Worm (Caenorhabditis elegans) whole organism, L3 larva: ENCODE measurements around the gene C01B10.44.

ENCODE experiments used
- R02D3.7 ChIP-seq: fragments of 150-350 bp; optimal IDR thresholded peaks from 2 replicates; lab custom pipeline; 2014; ENCODE audit warnings: missing biosample characterization, missing genetic modification characterization
- ZK546.5 ChIP-seq: sonication (generic microtip); optimal IDR thresholded peaks from 2 replicates; lab custom pipeline; 2017; ENCODE audit warnings: missing biosample characterization, missing genetic modification characterization
- aly-2 ChIP-seq: fragments of 150-350 bp; optimal IDR thresholded peaks from 2 replicates; lab custom pipeline; 2014; ENCODE audit warnings: missing biosample characterization, missing genetic modification characterization
- ama-1 ChIP-seq: fragments of 150-350 bp; optimal IDR thresholded peaks from 2 replicates; lab custom pipeline; 2018
- ceh-16 ChIP-seq: sonication (generic microtip); optimal IDR thresholded peaks from 2 replicates; lab custom pipeline; 2017; ENCODE audit warnings: missing biosample characterization, missing genetic modification characterization
- ceh-28 ChIP-seq: fragments of 150-350 bp; optimal IDR thresholded peaks from 2 replicates; lab custom pipeline; 2014; ENCODE audit warnings: missing biosample characterization, missing genetic modification reagents, missing genetic modification characterization
- ceh-82 ChIP-seq: fragments of 150-350 bp; optimal IDR thresholded peaks from 2 replicates; lab custom pipeline; 2014; ENCODE audit warnings: missing biosample characterization, missing genetic modification characterization
- ceh-9 ChIP-seq: sonication (generic microtip); optimal IDR thresholded peaks from 2 replicates; lab custom pipeline; 2018; ENCODE audit warnings: missing biosample characterization, missing genetic modification characterization
- daf-12 ChIP-seq: fragments of 150-350 bp; optimal IDR thresholded peaks from 2 replicates; lab custom pipeline; 2014; ENCODE audit warnings: missing biosample characterization, missing genetic modification reagents, missing genetic modification characterization
- egl-27 ChIP-seq: sonication (generic microtip); optimal IDR thresholded peaks from 4 replicates; lab custom pipeline; 2017; ENCODE audit warnings: missing biosample characterization, missing genetic modification reagents, missing genetic modification characterization
- egl-5 ChIP-seq: fragments of 150-350 bp; optimal IDR thresholded peaks from 2 replicates; lab custom pipeline; 2017; ENCODE audit warnings: missing biosample characterization, missing genetic modification reagents, missing genetic modification characterization, inconsistent platforms
- elt-1 ChIP-seq: fragments of 150-350 bp; optimal IDR thresholded peaks from 2 replicates; lab custom pipeline; 2014; ENCODE audit warnings: missing biosample characterization, missing genetic modification characterization
- elt-2 ChIP-seq: sonication (generic microtip); optimal IDR thresholded peaks from 2 replicates; lab custom pipeline; 2016; ENCODE audit warnings: missing genetic modification reagents, mild to moderate bottlenecking, missing genetic modification characterization, missing compliant biosample characterization
- elt-3 ChIP-seq, 3 experiments: fragments of 150-350 bp in 1 of 3; sonication (generic microtip) in 2 of 3; optimal IDR thresholded peaks; 2 replicates in 2 of 3; 4 replicates in 1 of 3; lab custom pipeline; 2014 to 2017; ENCODE audit warnings: missing biosample characterization in 3 of 3, missing genetic modification characterization in 3 of 3
- fkh-2 ChIP-seq: fragments of 150-350 bp; optimal IDR thresholded peaks from 2 replicates; lab custom pipeline; 2014; ENCODE audit warnings: missing biosample characterization, missing genetic modification reagents, missing genetic modification characterization
- fos-1 ChIP-seq: fragments of 150-350 bp; optimal IDR thresholded peaks from 2 replicates; lab custom pipeline; 2014; ENCODE audit warnings: missing biosample characterization, missing genetic modification characterization
- hmg-11 ChIP-seq: sonication (generic microtip); optimal IDR thresholded peaks from 2 replicates; lab custom pipeline; 2016; ENCODE audit warnings: missing genetic modification characterization, missing compliant biosample characterization
- jun-1 ChIP-seq: fragments of 150-350 bp; optimal IDR thresholded peaks from 2 replicates; lab custom pipeline; 2014; ENCODE audit warnings: missing biosample characterization, missing genetic modification reagents, missing genetic modification characterization
- lin-15B ChIP-seq: fragments of 150-350 bp; optimal IDR thresholded peaks from 2 replicates; lab custom pipeline; 2014; ENCODE audit warnings: missing biosample characterization, missing genetic modification characterization
- lin-39 ChIP-seq: fragments of 150-350 bp; optimal IDR thresholded peaks from 2 replicates; lab custom pipeline; 2018; ENCODE audit warnings: missing biosample characterization, missing genetic modification reagents, missing genetic modification characterization
- lsy-12 ChIP-seq: sonication (generic microtip); optimal IDR thresholded peaks from 2 replicates; lab custom pipeline; 2016; ENCODE audit warnings: mild to moderate bottlenecking, missing genetic modification characterization, missing compliant biosample characterization
- mdl-1 ChIP-seq: fragments of 150-350 bp; optimal IDR thresholded peaks from 2 replicates; lab custom pipeline; 2014; ENCODE audit warnings: missing biosample characterization, missing genetic modification characterization
- mml-1 ChIP-seq: fragments of 150-350 bp; sonication (generic microtip); optimal IDR thresholded peaks from 3 replicates; lab custom pipeline; 2014; ENCODE audit warnings: missing biosample characterization, missing genetic modification characterization
- nfya-1 ChIP-seq: sonication (generic microtip); optimal IDR thresholded peaks from 2 replicates; lab custom pipeline; 2017; ENCODE audit warnings: missing genetic modification characterization, mild to moderate bottlenecking, missing compliant biosample characterization, antibody characterized with exemption, moderate library complexity; ENCODE audit not compliant: insufficient read depth
- nhr-11 ChIP-seq: fragments of 150-350 bp; optimal IDR thresholded peaks from 2 replicates; lab custom pipeline; 2014; ENCODE audit warnings: missing biosample characterization, missing genetic modification characterization
- nhr-12 ChIP-seq: fragments of 150-350 bp; optimal IDR thresholded peaks from 2 replicates; lab custom pipeline; 2014; ENCODE audit warnings: missing biosample characterization, missing genetic modification characterization
- nhr-23 ChIP-seq: fragments of 150-350 bp; optimal IDR thresholded peaks from 2 replicates; lab custom pipeline; 2014; ENCODE audit warnings: missing biosample characterization, missing genetic modification reagents, missing genetic modification characterization
- nhr-237 ChIP-seq: fragments of 150-350 bp; optimal IDR thresholded peaks from 2 replicates; lab custom pipeline; 2014; ENCODE audit warnings: missing biosample characterization, missing genetic modification characterization
- nhr-25 ChIP-seq: sonication (generic microtip); optimal IDR thresholded peaks from 2 replicates; lab custom pipeline; 2017; ENCODE audit warnings: missing biosample characterization, missing genetic modification characterization
- nhr-28 ChIP-seq: fragments of 150-350 bp; optimal IDR thresholded peaks from 2 replicates; lab custom pipeline; 2014; ENCODE audit warnings: missing biosample characterization, missing genetic modification characterization
- nhr-43 ChIP-seq: sonication (generic microtip); optimal IDR thresholded peaks from 2 replicates; lab custom pipeline; 2016; ENCODE audit warnings: mild to moderate bottlenecking, missing genetic modification characterization, missing compliant biosample characterization; ENCODE audit not compliant: poor library complexity, severe bottlenecking
- nhr-67 ChIP-seq: fragments of 150-350 bp; optimal IDR thresholded peaks from 2 replicates; lab custom pipeline; 2014; ENCODE audit warnings: missing biosample characterization, missing genetic modification characterization
- nhr-76 ChIP-seq: fragments of 150-350 bp; sonication (generic microtip); optimal IDR thresholded peaks from 5 replicates; lab custom pipeline; 2014; ENCODE audit warnings: missing biosample characterization, missing genetic modification characterization
- nhr-77 ChIP-seq: fragments of 150-350 bp; optimal IDR thresholded peaks from 2 replicates; lab custom pipeline; 2014; ENCODE audit warnings: missing biosample characterization, missing genetic modification characterization
- pha-4 ChIP-seq: fragments of 150-350 bp; optimal IDR thresholded peaks from 2 replicates; lab custom pipeline; 2014; ENCODE audit warnings: missing biosample characterization, missing genetic modification reagents, missing genetic modification characterization
- pqm-1 ChIP-seq: fragments of 150-350 bp; optimal IDR thresholded peaks from 2 replicates; lab custom pipeline; 2017; ENCODE audit warnings: missing biosample characterization, missing genetic modification characterization, inconsistent platforms
- sea-2 ChIP-seq: fragments of 150-350 bp; sonication (generic microtip); optimal IDR thresholded peaks from 4 replicates; lab custom pipeline; 2014; ENCODE audit warnings: missing biosample characterization, missing genetic modification reagents, missing genetic modification characterization
- skn-1 ChIP-seq: fragments of 150-350 bp; optimal IDR thresholded peaks from 2 replicates; lab custom pipeline; 2014; ENCODE audit warnings: missing biosample characterization, missing genetic modification characterization
- snpc-4 ChIP-seq: fragments of 150-350 bp; optimal IDR thresholded peaks from 2 replicates; lab custom pipeline; 2014; ENCODE audit warnings: missing biosample characterization, missing genetic modification characterization
- tbx-2 ChIP-seq: sonication (generic microtip); optimal IDR thresholded peaks from 2 replicates; lab custom pipeline; 2016; ENCODE audit warnings: mild to moderate bottlenecking, missing genetic modification characterization, missing compliant biosample characterization
- unc-39 ChIP-seq: sonication (generic microtip); optimal IDR thresholded peaks from 4 replicates; lab custom pipeline; 2017; ENCODE audit warnings: missing biosample characterization, missing genetic modification characterization
- unc-62 ChIP-seq: fragments of 150-350 bp; sonication (generic microtip); optimal IDR thresholded peaks from 4 replicates; lab custom pipeline; 2014; ENCODE audit warnings: missing biosample characterization, missing genetic modification reagents, missing genetic modification characterization
- zag-1 ChIP-seq: fragments of 150-350 bp; optimal IDR thresholded peaks from 2 replicates; lab custom pipeline; 2014; ENCODE audit warnings: missing biosample characterization, missing genetic modification characterization
- ztf-11 ChIP-seq: fragments of 150-350 bp; optimal IDR thresholded peaks from 2 replicates; lab custom pipeline; 2014; ENCODE audit warnings: missing biosample characterization, missing genetic modification characterization
- ztf-4 ChIP-seq: fragments of 150-350 bp; optimal IDR thresholded peaks from 2 replicates; lab custom pipeline; 2014; ENCODE audit warnings: missing biosample characterization, missing genetic modification characterization

The C01B10.44 gene

DNA sequence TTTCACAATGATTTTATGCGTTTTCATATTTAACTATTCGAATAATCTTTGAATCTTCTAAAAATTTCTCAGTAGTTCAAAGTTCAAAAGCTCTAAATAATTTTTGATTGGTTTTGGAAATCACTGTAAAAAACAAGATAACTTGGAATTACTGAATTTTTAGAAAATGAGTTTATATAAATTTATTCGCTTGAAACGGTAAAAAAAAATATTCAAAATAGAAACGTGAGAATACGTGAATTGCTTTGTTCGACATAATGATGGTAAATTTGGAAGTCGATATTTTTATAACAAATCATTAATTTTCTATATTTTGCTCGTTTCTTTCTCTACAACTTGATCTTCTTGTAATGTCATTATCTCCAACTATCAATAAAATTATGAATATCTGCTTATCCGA is at the start of gene C01B10.44:
Gene C01B10.44 (plus strand): TSS at position 301 of the 400 bp plus-strand sequence.
- no peak for TF ChIP-seq elt-1 (tag; lab: Kevin White, UChicago)
- TF ChIP-seq unc-39 (tag; lab: Kevin White, UChicago), result no peak

DNA sequence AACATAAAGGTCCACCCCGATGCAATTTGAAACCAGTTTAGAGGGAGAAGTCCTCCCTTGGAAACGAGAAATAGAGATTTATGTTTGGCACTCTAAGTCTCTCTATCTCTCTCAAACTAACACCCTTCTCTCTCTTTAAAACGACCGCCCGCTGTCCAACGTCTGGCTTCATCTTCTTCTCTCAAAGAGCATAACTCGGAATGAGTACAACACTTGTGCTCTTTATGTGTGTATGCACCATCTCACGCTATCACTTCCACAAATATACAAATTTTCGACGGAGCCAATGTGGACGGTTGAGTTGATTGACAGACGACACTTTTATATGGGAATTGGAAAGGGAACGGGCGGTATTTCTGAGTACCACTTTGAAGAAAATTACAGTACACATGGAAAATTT is 49.1 kb upstream of the C01B10.44 start:
- TF ChIP-seq nhr-12 (no peak), hmg-11 (tag; lab: Kevin White, UChicago) (peak; percentile 26), snpc-4 (tag; lab: Kevin White, UChicago) (no peak), pqm-1 (tag; lab: Kevin White, UChicago) (peak; percentile 38), lin-39 (peak; percentile 8), elt-2 (peak; percentile 44), tbx-2 (tag; lab: Kevin White, UChicago) (no peak), egl-5 (tag; lab: Kevin White, UChicago) (no peak), elt-1 (tag; lab: Kevin White, UChicago) (no peak), nfya-1 (tag; lab: Kevin White, UChicago) (peak; percentile 0)
- TF ChIP-seq, all 47 proteins: peak for 5

DNA sequence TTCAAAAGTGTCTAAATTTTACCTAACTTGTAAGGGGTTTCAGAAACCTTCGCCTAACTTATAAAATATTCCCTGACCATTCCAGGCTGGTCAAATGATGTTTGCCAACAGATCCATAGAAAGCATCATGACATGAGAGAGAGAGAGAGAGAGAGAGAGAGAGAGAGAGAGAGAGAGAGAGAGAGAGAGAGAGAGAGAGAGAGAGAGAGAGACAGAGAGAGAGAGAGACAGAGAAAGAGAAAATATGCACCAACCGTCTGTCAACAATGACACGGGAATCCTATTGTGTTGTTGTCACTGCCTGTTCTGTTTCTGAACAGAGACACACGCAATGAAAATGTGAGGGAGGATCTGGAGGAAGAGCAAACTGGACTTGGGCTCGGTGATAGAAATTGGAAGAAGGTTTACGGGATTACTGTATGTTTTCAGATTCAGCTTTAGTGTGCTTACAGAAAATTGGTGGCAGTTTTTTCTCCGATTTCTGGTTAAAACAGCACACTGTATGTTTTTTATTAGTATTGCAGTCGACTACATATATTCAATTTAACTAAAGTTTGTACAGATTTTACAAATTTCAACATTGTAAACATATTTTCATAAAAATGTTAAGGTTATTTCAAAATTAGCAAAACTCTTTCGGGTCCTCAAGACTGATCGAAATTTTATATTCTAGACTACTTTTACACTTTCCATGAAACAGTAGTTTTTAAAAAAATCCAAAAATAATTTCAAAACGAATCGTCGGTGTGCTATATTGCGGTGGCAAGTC is 47.3 kb upstream of the C01B10.44 start:
- TF ChIP-seq mml-1 (tag; lab: Kevin White, UChicago), result no peak
- peak; percentile 74 for TF ChIP-seq pha-4 (tag; lab: Kevin White, UChicago)
- TF ChIP-seq skn-1 (tag; lab: Kevin White, UChicago), result no peak

DNA sequence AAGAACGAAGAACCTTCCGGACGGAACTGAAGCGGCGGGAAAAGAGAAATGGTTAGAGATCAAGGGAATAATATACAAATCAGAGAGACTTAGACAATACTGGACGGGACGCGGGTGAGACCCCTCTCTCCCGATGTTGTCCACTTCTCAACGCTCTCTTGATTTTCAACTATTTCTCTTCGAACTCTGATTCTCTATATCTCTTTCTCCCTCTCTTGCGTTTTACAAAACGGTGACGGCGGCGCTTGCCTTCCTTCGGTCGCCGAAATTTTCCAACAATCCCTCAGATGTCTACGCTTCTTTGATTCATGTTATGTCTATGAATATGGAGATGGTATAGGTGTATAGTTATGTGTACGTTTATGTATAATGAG is 46.8 kb upstream of the C01B10.44 start:
- TF ChIP-seq ztf-4 (tag; lab: Kevin White, UChicago), result no peak
- TF ChIP-seq sea-2 (GFP tag; lab: Kevin White, UChicago), result no peak
- no peak for TF ChIP-seq nhr-12
- no peak for TF ChIP-seq nhr-76
- TF ChIP-seq pha-4 (tag; lab: Kevin White, UChicago), result peak; percentile 80
- no peak for TF ChIP-seq ceh-9 (tag; lab: Kevin White, UChicago)
- no peak for TF ChIP-seq daf-12 (tag; lab: Kevin White, UChicago)
- TF ChIP-seq lin-15B (tag; lab: Kevin White, UChicago), result peak; percentile 30
- no peak for TF ChIP-seq egl-5 (tag; lab: Kevin White, UChicago)
- no peak for TF ChIP-seq egl-27 (tag; lab: Kevin White, UChicago)
- no peak for TF ChIP-seq fos-1 (tag; lab: Kevin White, UChicago)
- no peak for TF ChIP-seq tbx-2 (tag; lab: Kevin White, UChicago)
- peak; percentile 58 for TF ChIP-seq hmg-11 (tag; lab: Kevin White, UChicago)
- TF ChIP-seq elt-1 (tag; lab: Kevin White, UChicago), result no peak
- TF ChIP-seq mdl-1 (tag; lab: Kevin White, UChicago), result no peak
- TF ChIP-seq ZK546.5 (tag; lab: Kevin White, UChicago), result no peak
- TF ChIP-seq nhr-77, result no peak
- TF ChIP-seq R02D3.7 (tag; lab: Kevin White, UChicago), result peak; percentile 12
- TF ChIP-seq nhr-67, result no peak
- no peak for TF ChIP-seq unc-62 (GFP tag; lab: Kevin White, UChicago)
- TF ChIP-seq jun-1, result peak; percentile 17
- TF ChIP-seq nhr-43 (tag; lab: Kevin White, UChicago), result peak; percentile 43
- TF ChIP-seq unc-39 (tag; lab: Kevin White, UChicago), result no peak
- TF ChIP-seq nhr-23 (tag; lab: Kevin White, UChicago), result peak; percentile 76
- no peak for TF ChIP-seq skn-1 (tag; lab: Kevin White, UChicago)
- no peak for TF ChIP-seq nhr-237 (tag; lab: Kevin White, UChicago)
- TF ChIP-seq nhr-28 (tag; lab: Kevin White, UChicago), result no peak
- TF ChIP-seq ceh-28 (tag; lab: Kevin White, UChicago), result peak; percentile 3
- no peak for TF ChIP-seq aly-2 (tag; lab: Kevin White, UChicago)
- TF ChIP-seq elt-2, result peak; percentile 53
- TF ChIP-seq ztf-11 (tag; lab: Kevin White, UChicago), result no peak
- TF ChIP-seq ceh-82, result no peak
- TF ChIP-seq pqm-1 (tag; lab: Kevin White, UChicago), result peak; percentile 50
- TF ChIP-seq nhr-11 (tag; lab: Kevin White, UChicago), result no peak
- no peak for TF ChIP-seq ceh-16
- TF ChIP-seq zag-1, result no peak
- TF ChIP-seq mml-1 (tag; lab: Kevin White, UChicago), result no peak
- no peak for TF ChIP-seq fkh-2 (tag; lab: Kevin White, UChicago)
- TF ChIP-seq snpc-4 (tag; lab: Kevin White, UChicago), result no peak
- TF ChIP-seq nhr-25 (tag; lab: Kevin White, UChicago), result peak; percentile 81
- peak; percentile 11 for TF ChIP-seq lsy-12 (tag; lab: Kevin White, UChicago)
- no peak for TF ChIP-seq ama-1 (lab: Kevin White, UChicago)
- no peak for TF ChIP-seq elt-3 (tag; optimal IDR thresholded peaks at IDR 0.05; lab: Kevin White, UChicago)
